Worm (Caenorhabditis elegans) whole organism, L4 larva: ENCODE results near the gene glr-1.

Experiments used
- daf-8 ChIP-seq: fragments of 200-800 bp; sonication (Bioruptor generic); IDR thresholded peaks from 2 replicates; pipeline ENCODE4 v1.3.6; 2022; ENCODE audit warnings: missing genetic modification characterization, missing compliant biosample characterization
- fos-1 ChIP-seq: fragments of 150-350 bp; optimal IDR thresholded peaks from 2 replicates; lab custom pipeline; 2014; ENCODE audit warnings: missing biosample characterization, missing genetic modification characterization
- nhr-11 ChIP-seq: fragments of 150-350 bp; optimal IDR thresholded peaks from 2 replicates; lab custom pipeline; 2014; ENCODE audit warnings: missing biosample characterization, missing genetic modification characterization
- nhr-77 ChIP-seq: fragments of 150-350 bp; optimal IDR thresholded peaks from 2 replicates; lab custom pipeline; 2014; ENCODE audit warnings: missing biosample characterization, missing genetic modification characterization
- zfp-2 ChIP-seq: sonication (generic microtip); optimal IDR thresholded peaks from 2 replicates; lab custom pipeline; 2016; ENCODE audit warnings: mild to moderate bottlenecking, missing genetic modification characterization, missing compliant biosample characterization

ce11 chrIII:8573869-8574268 lies 14.6 kb downstream of the glr-1 start:
- TF ChIP-seq nhr-11: no peak
- no peak for TF ChIP-seq nhr-77 (tag; lab: Kevin White, UChicago)
- no peak for TF ChIP-seq zfp-2
- no peak for TF ChIP-seq fos-1
- no peak for TF ChIP-seq daf-8 (GFP tag; lab: Robert Waterston, UW)
